Worm (Caenorhabditis elegans) whole organism, young adult: ENCODE measurements around the gene cpr-4.

Experiments
- B0019.2 ChIP-seq: fragments of 200-800 bp; sonication (Bioruptor generic); conservative IDR thresholded peaks from 2 replicates; pipeline ENCODE4 v1.3.6; 2022; ENCODE audit warnings: missing genetic modification reagents, missing genetic modification characterization, missing compliant biosample characterization
- B0035.1 ChIP-seq: sonication (generic microtip); optimal IDR thresholded peaks from 2 replicates; lab custom pipeline; 2016; ENCODE audit warnings: missing genetic modification characterization, mild to moderate bottlenecking, missing compliant biosample characterization, missing genotype, missing genetic modification reagents
- B0336.3 ChIP-seq: fragments of 200-800 bp; sonication (Bioruptor generic); IDR thresholded peaks from 2 replicates; pipeline ENCODE4 v1.3.6; 2022; ENCODE audit warnings: missing genetic modification characterization, missing compliant biosample characterization
- F10E7.11 ChIP-seq: sonication (generic microtip); optimal IDR thresholded peaks from 2 replicates; lab custom pipeline; 2017; ENCODE audit warnings: mild to moderate bottlenecking, missing genetic modification characterization, moderate library complexity, missing compliant biosample characterization
- F22D6.2 ChIP-seq: sonication (generic microtip); optimal IDR thresholded peaks from 2 replicates; lab custom pipeline; 2016; ENCODE audit warnings: mild to moderate bottlenecking, missing genetic modification characterization, missing compliant biosample characterization
- Y67H2A.10 ChIP-seq: fragments of 200-800 bp; sonication (Bioruptor generic); conservative IDR thresholded peaks from 2 replicates; pipeline ENCODE4 v1.3.6; 2022; ENCODE audit warnings: missing genetic modification reagents, missing genetic modification characterization, missing compliant biosample characterization
- aptf-2 ChIP-seq: fragments of 200-800 bp; sonication (Bioruptor generic); conservative IDR thresholded peaks from 2 replicates; pipeline ENCODE4 v1.3.6; 2022; ENCODE audit warnings: missing genetic modification reagents, missing genetic modification characterization, missing compliant biosample characterization
- athp-1 ChIP-seq: sonication (generic microtip); optimal IDR thresholded peaks from 2 replicates; lab custom pipeline; 2017; ENCODE audit warnings: mild to moderate bottlenecking, missing genetic modification characterization, missing compliant biosample characterization
- bed-2 ChIP-seq: fragments of 200-800 bp; sonication (Bioruptor generic); IDR thresholded peaks from 2 replicates; pipeline ENCODE4 v1.3.6; 2022; ENCODE audit warnings: missing genetic modification reagents, missing genetic modification characterization, missing compliant biosample characterization
- ceh-100 ChIP-seq: fragments of 200-800 bp; sonication (Bioruptor generic); IDR thresholded peaks from 2 replicates; pipeline ENCODE4 v1.3.6; 2022; ENCODE audit warnings: missing genetic modification reagents, missing genetic modification characterization, missing compliant biosample characterization
- ceh-27 ChIP-seq: fragments of 200-800 bp; sonication (Bioruptor generic); optimal IDR thresholded peaks from 2 replicates; lab custom pipeline; 2018; ENCODE audit warnings: mild to moderate bottlenecking, missing genetic modification characterization, moderate library complexity, missing compliant biosample characterization
- ceh-40 ChIP-seq: fragments of 200-800 bp; sonication (Bioruptor generic); IDR thresholded peaks from 2 replicates; pipeline ENCODE4 v1.3.6; 2022; ENCODE audit warnings: missing genetic modification characterization, missing compliant biosample characterization
- ceh-58 ChIP-seq: fragments of 200-800 bp; sonication (Bioruptor generic); IDR thresholded peaks from 2 replicates; pipeline ENCODE4 v1.3.6; 2022; ENCODE audit warnings: missing genetic modification characterization, missing compliant biosample characterization
- ceh-91 ChIP-seq: fragments of 200-800 bp; sonication (Bioruptor generic); IDR thresholded peaks from 2 replicates; pipeline ENCODE4 v1.3.6; 2022; ENCODE audit warnings: missing genetic modification reagents, missing genetic modification characterization, missing compliant biosample characterization
- dox-1 ChIP-seq: fragments of 200-800 bp; sonication (Bioruptor generic); IDR thresholded peaks from 2 replicates; pipeline ENCODE4 v1.3.6; 2022; ENCODE audit warnings: missing genetic modification reagents, missing genetic modification characterization, missing compliant biosample characterization
- dpl-1 ChIP-seq: fragments of 150-350 bp; optimal IDR thresholded peaks from 2 replicates; lab custom pipeline; 2014; ENCODE audit warnings: missing biosample characterization, missing genetic modification reagents, missing genetic modification characterization
- efl-1 ChIP-seq: fragments of 150-350 bp; optimal IDR thresholded peaks from 2 replicates; lab custom pipeline; 2014; ENCODE audit warnings: missing biosample characterization, missing genetic modification reagents, missing genetic modification characterization
- egrh-3 ChIP-seq: fragments of 200-800 bp; sonication (Bioruptor generic); IDR thresholded peaks from 2 replicates; pipeline ENCODE4 v1.3.6; 2022; ENCODE audit warnings: missing genetic modification reagents, missing genetic modification characterization, missing compliant biosample characterization
- ekl-4 ChIP-seq: fragments of 200-800 bp; sonication (Bioruptor generic); IDR thresholded peaks from 2 replicates; pipeline ENCODE4 v1.3.6; 2022; ENCODE audit warnings: missing genetic modification reagents, missing genetic modification characterization, missing compliant biosample characterization
- ets-4 ChIP-seq: fragments of 200-800 bp; sonication (Bioruptor generic); optimal IDR thresholded peaks from 2 replicates; lab custom pipeline; 2018; ENCODE audit warnings: mild to moderate bottlenecking, missing genetic modification characterization, missing compliant biosample characterization
- gei-17 ChIP-seq: fragments of 200-800 bp; sonication (Bioruptor generic); optimal IDR thresholded peaks from 2 replicates; lab custom pipeline; 2018; ENCODE audit warnings: mild to moderate bottlenecking, missing genetic modification characterization, missing compliant biosample characterization
- hmg-1.2 ChIP-seq: fragments of 200-800 bp; sonication (Bioruptor generic); IDR thresholded peaks from 2 replicates; pipeline ENCODE4 v1.3.6; 2022; ENCODE audit warnings: missing genetic modification reagents, missing genetic modification characterization, missing compliant biosample characterization
- hrde-1 ChIP-seq: sonication (generic microtip); optimal IDR thresholded peaks from 2 replicates; lab custom pipeline; 2016; ENCODE audit warnings: missing genetic modification characterization, mild to moderate bottlenecking, missing compliant biosample characterization, moderate library complexity, missing genotype, missing genetic modification reagents, borderline replicate concordance
- let-607 ChIP-seq, 2 experiments: fragments of 200-800 bp in 1 of 2; sonication (Bioruptor generic) in 1 of 2; sonication (generic microtip) in 1 of 2; optimal IDR thresholded peaks; 2 replicates each; lab custom pipeline; 2016 to 2018; ENCODE audit warnings: mild to moderate bottlenecking in 2 of 2, missing compliant biosample characterization in 2 of 2, missing genetic modification characterization in 2 of 2, moderate library complexity in 2 of 2, missing genotype in 1 of 2
- lir-1 ChIP-seq: fragments of 200-800 bp; sonication (Bioruptor generic); conservative IDR thresholded peaks from 2 replicates; pipeline ENCODE4 v1.3.6; 2022; ENCODE audit warnings: missing genetic modification reagents, missing genetic modification characterization, missing compliant biosample characterization
- madf-6 ChIP-seq: fragments of 200-800 bp; sonication (Bioruptor generic); IDR thresholded peaks from 2 replicates; pipeline ENCODE4 v1.3.6; 2022; ENCODE audit warnings: missing genetic modification reagents, missing genetic modification characterization, missing compliant biosample characterization
- mcd-1 ChIP-seq: fragments of 200-800 bp; sonication (Bioruptor generic); IDR thresholded peaks from 2 replicates; pipeline ENCODE4 v1.3.6; 2022; ENCODE audit warnings: missing genetic modification reagents, missing genetic modification characterization, missing compliant biosample characterization
- mel-28 ChIP-seq: sonication (generic microtip); optimal IDR thresholded peaks from 2 replicates; lab custom pipeline; 2016; ENCODE audit warnings: borderline replicate concordance, mild to moderate bottlenecking, missing genetic modification characterization, missing compliant biosample characterization
- mes-4 ChIP-seq: sonication (generic microtip); optimal IDR thresholded peaks from 2 replicates; lab custom pipeline; 2016; ENCODE audit warnings: missing genotype, missing genetic modification characterization, missing compliant biosample characterization
- mxl-1 ChIP-seq: sonication (generic microtip); optimal IDR thresholded peaks from 2 replicates; lab custom pipeline; 2016; ENCODE audit warnings: missing genetic modification characterization, missing compliant biosample characterization
- nhr-120 ChIP-seq: fragments of 200-800 bp; sonication (Bioruptor generic); IDR thresholded peaks from 2 replicates; pipeline ENCODE4 v1.3.6; 2022; ENCODE audit warnings: missing genetic modification characterization, missing compliant biosample characterization
- nhr-27 ChIP-seq: fragments of 200-800 bp; sonication (Bioruptor generic); optimal IDR thresholded peaks from 2 replicates; lab custom pipeline; 2018; ENCODE audit warnings: mild to moderate bottlenecking, missing genetic modification characterization, moderate library complexity, missing compliant biosample characterization
- nhr-90 ChIP-seq: sonication (generic microtip); optimal IDR thresholded peaks from 2 replicates; lab custom pipeline; 2016; ENCODE audit warnings: missing genotype, mild to moderate bottlenecking, missing genetic modification characterization, missing compliant biosample characterization
- pbrm-1 ChIP-seq: fragments of 200-800 bp; sonication (Bioruptor generic); IDR thresholded peaks from 2 replicates; pipeline ENCODE4 v1.3.6; 2022; ENCODE audit warnings: missing genetic modification reagents, missing genetic modification characterization, missing compliant biosample characterization
- rcor-1 ChIP-seq: fragments of 200-800 bp; sonication (Bioruptor generic); IDR thresholded peaks from 2 replicates; pipeline ENCODE4 v1.3.6; 2022; ENCODE audit warnings: missing genetic modification reagents, missing genetic modification characterization, missing compliant biosample characterization
- repo-1 ChIP-seq: sonication (generic microtip); optimal IDR thresholded peaks from 2 replicates; lab custom pipeline; 2017; ENCODE audit warnings: mild to moderate bottlenecking, missing genetic modification characterization, missing compliant biosample characterization
- rpc-1 ChIP-seq, 2 experiments: fragments of 150-350 bp in 1 of 2; sonication (generic microtip) in 1 of 2; optimal IDR thresholded peaks; 2 replicates each; lab custom pipeline; 2014 to 2018; ENCODE audit warnings: missing biosample characterization in 1 of 2, missing genetic modification characterization in 1 of 2, missing genetic modification reagents in 1 of 2, missing genotype in 1 of 2
- snpc-1.3 ChIP-seq: sonication (generic microtip); optimal IDR thresholded peaks from 2 replicates; lab custom pipeline; 2017; ENCODE audit warnings: missing genetic modification characterization, mild to moderate bottlenecking, missing compliant biosample characterization, antibody characterized with exemption, moderate library complexity, missing genotype, missing genetic modification reagents; ENCODE audit not compliant: insufficient read depth
- snpc-3.4 ChIP-seq: sonication (generic microtip); optimal IDR thresholded peaks from 2 replicates; lab custom pipeline; 2017; ENCODE audit warnings: missing genetic modification characterization, mild to moderate bottlenecking, missing compliant biosample characterization, antibody characterized with exemption, moderate library complexity, missing genotype, missing genetic modification reagents
- snpc-4 ChIP-seq, 5 experiments: fragments of 150-350 bp in 1 of 5; sonication (generic microtip) in 4 of 5; optimal IDR thresholded peaks; 2 replicates each; lab custom pipeline; 2014 to 2018; ENCODE audit warnings: missing genetic modification characterization in 5 of 5, missing biosample characterization in 3 of 5, antibody characterized with exemption in 2 of 5, mild to moderate bottlenecking in 2 of 5, missing compliant biosample characterization in 2 of 5, missing genotype in 2 of 5, moderate library complexity in 2 of 5, missing genetic modification reagents in 1 of 5
- sptf-2 ChIP-seq: fragments of 200-800 bp; sonication (Bioruptor generic); optimal IDR thresholded peaks from 2 replicates; lab custom pipeline; 2018; ENCODE audit warnings: mild to moderate bottlenecking, missing genetic modification characterization, missing compliant biosample characterization
- tbp1 ChIP-seq: fragments of 200-800 bp; sonication (Bioruptor generic); optimal IDR thresholded peaks from 2 replicates; lab custom pipeline; 2018; ENCODE audit warnings: mild to moderate bottlenecking, missing genetic modification characterization, missing compliant biosample characterization
- tlf-1 ChIP-seq: fragments of 200-800 bp; sonication (Bioruptor generic); optimal IDR thresholded peaks from 2 replicates; lab custom pipeline; 2018; ENCODE audit warnings: mild to moderate bottlenecking, missing genetic modification characterization, missing compliant biosample characterization
- unc-130 ChIP-seq: sonication (generic microtip); optimal IDR thresholded peaks from 2 replicates; lab custom pipeline; 2016; ENCODE audit warnings: missing genetic modification reagents, missing genetic modification characterization, missing compliant biosample characterization
- unc-62 ChIP-seq: fragments of 150-350 bp; optimal IDR thresholded peaks from 2 replicates; lab custom pipeline; 2014; ENCODE audit warnings: missing biosample characterization, missing genetic modification reagents, missing genetic modification characterization
- xnd-1 ChIP-seq: sonication (generic microtip); optimal IDR thresholded peaks from 2 replicates; lab custom pipeline; 2016; ENCODE audit warnings: missing genotype, missing genetic modification reagents, missing genetic modification characterization, missing compliant biosample characterization
- ztf-22 ChIP-seq: fragments of 200-800 bp; sonication (Bioruptor generic); optimal IDR thresholded peaks from 2 replicates; lab custom pipeline; 2018; ENCODE audit warnings: mild to moderate bottlenecking, missing genetic modification characterization, moderate library complexity, missing compliant biosample characterization
- ztf-6 ChIP-seq: fragments of 200-800 bp; sonication (Bioruptor generic); IDR thresholded peaks from 2 replicates; pipeline ENCODE4 v1.3.6; 2022; ENCODE audit warnings: missing genetic modification reagents, missing genetic modification characterization, missing compliant biosample characterization

Gene cpr-4

DNA sequence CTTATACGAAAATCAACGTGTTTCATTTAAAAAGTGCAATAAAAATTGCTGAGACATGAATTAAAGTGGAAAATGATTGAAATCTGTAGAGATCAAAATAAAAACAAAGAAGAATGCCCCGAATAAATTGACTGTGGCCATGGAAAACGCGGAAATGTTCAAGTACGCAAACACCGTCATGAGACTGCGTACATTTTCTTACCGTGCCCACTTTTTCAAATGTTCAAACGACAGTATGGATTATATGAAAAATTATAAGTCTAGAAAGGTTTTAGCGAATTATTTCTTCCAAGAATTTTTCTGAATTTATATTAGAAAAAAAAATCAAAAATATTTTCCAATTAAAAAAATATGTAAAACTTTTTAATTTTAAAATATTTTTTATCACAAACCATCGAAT is 3.0 kb upstream of the cpr-4 start (continued):
- TF ChIP-seq B0035.1 (tag; lab: Kevin White, UChicago) = no peak
- TF ChIP-seq gei-17 (GFP tag; lab: Kevin White, UChicago) = no peak
- TF ChIP-seq dox-1 (GFP tag; lab: Robert Waterston, UW) = 0 out of 2 replicates have a peak, but pooled peaks have one; percentile 12
- no peak for TF ChIP-seq lir-1 (GFP tag; lab: Robert Waterston, UW)
- TF ChIP-seq egrh-3 (GFP tag; lab: Robert Waterston, UW) = no peak
- no peak for TF ChIP-seq unc-62 (GFP tag; lab: Kevin White, UChicago)
- TF ChIP-seq mel-28 (tag; lab: Kevin White, UChicago) = no peak
- no peak for TF ChIP-seq hrde-1
- no peak for TF ChIP-seq ets-4 (GFP tag; lab: Kevin White, UChicago)
- no peak for TF ChIP-seq mxl-1
- TF ChIP-seq mcd-1 (GFP tag; lab: Robert Waterston, UW) = no peak
- peak; percentile 20; the same call in 1 of the 2 replicates for TF ChIP-seq hmg-1.2 (GFP tag; lab: Robert Waterston, UW)
- TF ChIP-seq F22D6.2 (tag; lab: Kevin White, UChicago) = no peak
- no peak for TF ChIP-seq ztf-22 (GFP tag; lab: Kevin White, UChicago)
- TF ChIP-seq nhr-120 (GFP tag; lab: Robert Waterston, UW) = no peak
- peak; percentile 71 for TF ChIP-seq xnd-1
- peak; percentile 45 for TF ChIP-seq snpc-3.4
- no peak for TF ChIP-seq nhr-27
- TF ChIP-seq efl-1 (GFP tag; lab: Kevin White, UChicago) = peak; percentile 75
- no peak for TF ChIP-seq F10E7.11
- no peak for TF ChIP-seq unc-130 (GFP tag; lab: Kevin White, UChicago)
- no peak for TF ChIP-seq athp-1
- TF ChIP-seq madf-6 = peak; percentile 95
- TF ChIP-seq B0019.2 (GFP tag; lab: Robert Waterston, UW) = 0 out of 2 replicates have a peak, but pooled peaks have one; percentile 15
- no peak for TF ChIP-seq repo-1 (tag; lab: Kevin White, UChicago)
- no peak for TF ChIP-seq ztf-6
- TF ChIP-seq nhr-90 (tag; lab: Kevin White, UChicago) = no peak
- TF ChIP-seq tlf-1 (GFP tag; lab: Kevin White, UChicago) = no peak
- TF ChIP-seq bed-2 (GFP tag; lab: Robert Waterston, UW) = no peak
- TF ChIP-seq ceh-40 (GFP tag; lab: Robert Waterston, UW) = no peak
- no peak for TF ChIP-seq snpc-4 (GFP tag; optimal IDR thresholded peaks at IDR 0.05; lab: Kevin White, UChicago)
- peak in 1 of 4 experiments; percentile 1 for TF ChIP-seq snpc-4 (tag; optimal IDR thresholded peaks at IDR 0.05; lab: Kevin White, UChicago)
- no peak for TF ChIP-seq rpc-1 (optimal IDR thresholded peaks at IDR 0.05; lab: Kevin White, UChicago)
- TF ChIP-seq rpc-1 (tag; optimal IDR thresholded peaks at IDR 0.05; lab: Kevin White, UChicago) = no peak
- TF ChIP-seq ekl-4 = no peak
- no peak for TF ChIP-seq snpc-1.3 (tag; lab: Kevin White, UChicago)
- TF ChIP-seq rcor-1 = 0 out of 2 replicates have a peak, but pooled peaks have one; percentile 20
- TF ChIP-seq Y67H2A.10 = no peak
- TF ChIP-seq aptf-2 (GFP tag; lab: Robert Waterston, UW) = no peak
- TF ChIP-seq pbrm-1 = no peak
- TF ChIP-seq sptf-2 (GFP tag; lab: Kevin White, UChicago) = no peak
- peak; percentile 42 for TF ChIP-seq dpl-1
- no peak for TF ChIP-seq B0336.3
- TF ChIP-seq ceh-58 (GFP tag; lab: Robert Waterston, UW) = no peak
- no peak for TF ChIP-seq mes-4 (tag; lab: Kevin White, UChicago)
- no peak for TF ChIP-seq ceh-100
- TF ChIP-seq let-607 (tag; optimal IDR thresholded peaks at IDR 0.05; lab: Kevin White, UChicago) = no peak
- no peak for TF ChIP-seq tbp1 (GFP tag; lab: Kevin White, UChicago)
- TF ChIP-seq ceh-91 = peak; percentile 69
- TF ChIP-seq ceh-27 (GFP tag; lab: Kevin White, UChicago) = no peak
